Worm (Caenorhabditis elegans): ENCODE data around the gene pap-3.

pap-3 gene

ce11 chrII:11813895-11814369 lies 2.4 kb downstream of the pap-3 start, which contains the start of gene F43G6.8 (continued):
- TF ChIP-seq ref-2 (tag; optimal IDR thresholded peaks at IDR 0.05) (peak; percentile 20), ztf-16 (tag; optimal IDR thresholded peaks at IDR 0.05) (no peak), lim-6 (tag; optimal IDR thresholded peaks at IDR 0.05) (no peak), C08G9.2 (tag; optimal IDR thresholded peaks at IDR 0.05) (no peak), che-1 (tag; optimal IDR thresholded peaks at IDR 0.05) (no peak), K09A11.1 (tag; optimal IDR thresholded peaks at IDR 0.05; ENCODE audit: insufficient read depth) (no peak), madf-2 (tag; optimal IDR thresholded peaks at IDR 0.05) (no peak), ceh-19 (GFP tag; optimal IDR thresholded peaks at IDR 0.05) (no peak), fkh-6 (tag; optimal IDR thresholded peaks at IDR 0.05) (no peak), unc-3 (GFP tag; conservative IDR thresholded peaks at IDR 0.05) (no peak), unc-3 (tag; optimal IDR thresholded peaks at IDR 0.05) (no peak), C38D4.7 (GFP tag; optimal IDR thresholded peaks at IDR 0.05) (no peak), ceh-2 (tag; optimal IDR thresholded peaks at IDR 0.05) (no peak)

ce11 chrII:11811241-11811640 lies 5.1 kb downstream of the pap-3 start:
- TF ChIP-seq ets-4 (tag; optimal IDR thresholded peaks at IDR 0.05) = no peak
- TF ChIP-seq sox-4 (tag; optimal IDR thresholded peaks at IDR 0.05) = no peak
- no peak for TF ChIP-seq pat-9 (tag; optimal IDR thresholded peaks at IDR 0.05)
- no peak for TF ChIP-seq ceh-22 (tag; optimal IDR thresholded peaks at IDR 0.05)
- TF ChIP-seq odd-2 (tag; optimal IDR thresholded peaks at IDR 0.05) = no peak
- TF ChIP-seq lin-11 (tag; optimal IDR thresholded peaks at IDR 0.05) = no peak
- no peak for TF ChIP-seq ceh-48 (tag; optimal IDR thresholded peaks at IDR 0.05)
- TF ChIP-seq ceh-14 (tag; optimal IDR thresholded peaks at IDR 0.05) = no peak
- no peak for TF ChIP-seq K02D7.2 (tag; optimal IDR thresholded peaks at IDR 0.05)
- no peak for TF ChIP-seq pha-2 (tag; optimal IDR thresholded peaks at IDR 0.05)
- no peak for TF ChIP-seq eyg-1 (tag; optimal IDR thresholded peaks at IDR 0.05)
- no peak for TF ChIP-seq hlh-6 (tag; optimal IDR thresholded peaks at IDR 0.05)
- TF ChIP-seq hlh-13 (GFP tag; optimal IDR thresholded peaks at IDR 0.05) = no peak
- TF ChIP-seq rnt-1 (tag; optimal IDR thresholded peaks at IDR 0.05) = no peak
- TF ChIP-seq ref-2 (tag; optimal IDR thresholded peaks at IDR 0.05) = no peak
- no peak for TF ChIP-seq unc-55 (GFP tag; optimal IDR thresholded peaks at IDR 0.05)
- TF ChIP-seq ceh-24 (tag; optimal IDR thresholded peaks at IDR 0.05) = no peak
- TF ChIP-seq sdc-2 (tag; optimal IDR thresholded peaks at IDR 0.05) = no peak
- no peak for TF ChIP-seq fkh-10 (GFP tag; optimal IDR thresholded peaks at IDR 0.05)
- no peak for TF ChIP-seq ceh-18 (tag; optimal IDR thresholded peaks at IDR 0.05)

DNA sequence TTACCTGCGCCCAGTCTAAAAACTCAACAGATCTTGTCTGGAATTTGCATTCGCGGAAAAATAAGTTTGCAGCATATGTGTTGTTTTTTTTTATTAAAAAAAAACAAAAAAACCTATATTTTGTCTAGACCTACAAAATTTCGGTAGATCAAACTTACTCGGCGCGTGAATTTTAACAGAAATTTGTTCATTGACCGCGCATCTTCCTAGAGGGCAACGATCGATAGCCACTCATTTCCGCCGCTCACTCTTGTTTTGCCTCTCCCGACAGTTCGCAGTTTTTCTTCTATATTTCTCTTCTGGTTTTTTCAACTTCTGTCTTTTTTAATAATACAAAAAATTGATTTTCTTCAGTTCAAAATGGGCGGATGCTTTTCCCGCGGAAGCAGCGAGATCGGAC lies 5.9 kb downstream of the pap-3 start, which contains the start of gene F43G6.7:
TSS of gene F43G6.7 (plus strand) at position 355 of the 400 bp plus-strand sequence.
- TF ChIP-seq sox-4 (tag; optimal IDR thresholded peaks at IDR 0.05) (no peak), pros-1 (tag; optimal IDR thresholded peaks at IDR 0.05) (no peak), lin-11 (tag; optimal IDR thresholded peaks at IDR 0.05) (no peak), ceh-31 (tag; optimal IDR thresholded peaks at IDR 0.05) (no peak), ceh-2 (tag; optimal IDR thresholded peaks at IDR 0.05) (no peak), ceh-22 (tag; optimal IDR thresholded peaks at IDR 0.05) (no peak), nfya-1 (tag; optimal IDR thresholded peaks at IDR 0.05) (no peak), pha-4 (tag; optimal IDR thresholded peaks at IDR 0.05) (no peak), rnt-1 (tag; optimal IDR thresholded peaks at IDR 0.05) (no peak), zip-5 (tag; optimal IDR thresholded peaks at IDR 0.05) (no peak)

ce11 chrII:11808979-11809378 lies 7.4 kb downstream of the pap-3 start, which contains the start of gene F43G6.10:
Gene F43G6.10, plus strand, starts transcription at chrII:11809349.
- TF ChIP-seq sdc-2 (tag; optimal IDR thresholded peaks at IDR 0.05) (no peak), pha-2 (tag; optimal IDR thresholded peaks at IDR 0.05) (no peak), zip-5 (tag; optimal IDR thresholded peaks at IDR 0.05) (no peak), hlh-15 (tag; optimal IDR thresholded peaks at IDR 0.05) (no peak), pha-4 (tag; optimal IDR thresholded peaks at IDR 0.05) (no peak), nfya-1 (tag; optimal IDR thresholded peaks at IDR 0.05) (no peak), ceh-19 (GFP tag; optimal IDR thresholded peaks at IDR 0.05) (no peak), pqm-1 (tag; optimal IDR thresholded peaks at IDR 0.05) (no peak), ttx-3 (tag; optimal IDR thresholded peaks at IDR 0.05) (no peak), lim-6 (tag; optimal IDR thresholded peaks at IDR 0.05) (no peak), eyg-1 (tag; optimal IDR thresholded peaks at IDR 0.05) (no peak), hlh-6 (tag; optimal IDR thresholded peaks at IDR 0.05) (no peak)

Measured in whole organism, late embryonic.